Worm (Caenorhabditis elegans) whole organism, L4 larva: ENCODE results near the gene mltn-13.

Experiments used
- F49E8.2 ChIP-seq: sonication (generic microtip); optimal IDR thresholded peaks from 2 replicates; lab custom pipeline; 2016; ENCODE audit warnings: missing compliant biosample characterization, mild to moderate bottlenecking, missing genetic modification characterization, borderline replicate concordance
- T26A8.4 ChIP-seq: fragments of 200-800 bp; sonication (Bioruptor generic); IDR thresholded peaks from 2 replicates; pipeline ENCODE4 v1.3.6; 2022; ENCODE audit warnings: missing genetic modification characterization, missing compliant biosample characterization
- Y105C5A.15 ChIP-seq: fragments of 200-800 bp; sonication (Bioruptor generic); IDR thresholded peaks from 2 replicates; pipeline ENCODE4 v1.3.6; 2022; ENCODE audit warnings: missing genetic modification characterization, missing compliant biosample characterization
- Y48G9A.11 ChIP-seq: fragments of 200-800 bp; sonication (Bioruptor generic); IDR thresholded peaks from 2 replicates; pipeline ENCODE4 v1.3.6; 2022; ENCODE audit warnings: missing genetic modification reagents, missing genetic modification characterization, missing compliant biosample characterization
- ZK337.2 ChIP-seq: fragments of 200-800 bp; sonication (Bioruptor generic); IDR thresholded peaks from 2 replicates; pipeline ENCODE4 v1.3.6; 2022; ENCODE audit warnings: missing genetic modification reagents, missing genetic modification characterization, missing compliant biosample characterization
- aha-1 ChIP-seq: fragments of 150-350 bp; peaks from one replicate; lab custom pipeline; 2014; ENCODE audit warnings: missing biosample characterization, missing genetic modification characterization
- ceh-32 ChIP-seq: sonication (generic microtip); optimal IDR thresholded peaks from 2 replicates; lab custom pipeline; 2016; ENCODE audit warnings: mild to moderate bottlenecking, missing genetic modification characterization, missing compliant biosample characterization; ENCODE audit not compliant: poor library complexity
- daf-12 ChIP-seq: fragments of 150-350 bp; optimal IDR thresholded peaks from 2 replicates; lab custom pipeline; 2014; ENCODE audit warnings: missing biosample characterization, missing genetic modification reagents, missing genetic modification characterization
- daf-19 ChIP-seq: fragments of 200-800 bp; sonication (Bioruptor generic); conservative IDR thresholded peaks from 2 replicates; pipeline ENCODE4 v1.3.6; 2022; ENCODE audit warnings: missing genetic modification characterization, missing compliant biosample characterization
- daf-8 ChIP-seq: fragments of 200-800 bp; sonication (Bioruptor generic); IDR thresholded peaks from 2 replicates; pipeline ENCODE4 v1.3.6; 2022; ENCODE audit warnings: missing genetic modification characterization, missing compliant biosample characterization
- dmd-8 ChIP-seq: fragments of 200-800 bp; sonication (Bioruptor generic); IDR thresholded peaks from 2 replicates; pipeline ENCODE4 v1.3.6; 2022; ENCODE audit warnings: missing genetic modification characterization, missing compliant biosample characterization
- fkh-10 ChIP-seq: fragments of 150-350 bp; optimal IDR thresholded peaks from 2 replicates; lab custom pipeline; 2014; ENCODE audit warnings: missing biosample characterization, missing genetic modification reagents, missing genetic modification characterization
- fos-1 ChIP-seq: fragments of 150-350 bp; optimal IDR thresholded peaks from 2 replicates; lab custom pipeline; 2014; ENCODE audit warnings: missing biosample characterization, missing genetic modification characterization
- hif-1 ChIP-seq, 2 experiments: sonication (generic microtip); optimal IDR thresholded peaks; 2 replicates each; lab custom pipeline; 2016 to 2017; ENCODE audit warnings: missing compliant biosample characterization in 2 of 2, missing genetic modification characterization in 2 of 2, missing genetic modification reagents in 2 of 2, missing genotype in 2 of 2, mild to moderate bottlenecking in 1 of 2
- hlh-11 ChIP-seq: fragments of 200-800 bp; sonication (Bioruptor generic); optimal IDR thresholded peaks from 2 replicates; lab custom pipeline; 2018; ENCODE audit warnings: mild to moderate bottlenecking, missing genetic modification characterization, missing compliant biosample characterization
- lim-7 ChIP-seq: fragments of 200-800 bp; sonication (Bioruptor generic); IDR thresholded peaks from 2 replicates; pipeline ENCODE4 v1.3.6; 2022; ENCODE audit warnings: missing genetic modification characterization, missing compliant biosample characterization
- lin-13 ChIP-seq: fragments of 150-350 bp; optimal IDR thresholded peaks from 2 replicates; lab custom pipeline; 2014; ENCODE audit warnings: missing biosample characterization, missing genetic modification reagents, missing genetic modification characterization
- lsy-2 ChIP-seq, 2 experiments: fragments of 150-350 bp in 1 of 2; sonication (generic microtip) in 1 of 2; optimal IDR thresholded peaks; 2 replicates each; lab custom pipeline; 2014 to 2017; ENCODE audit warnings: missing biosample characterization in 2 of 2, missing genetic modification characterization in 2 of 2
- mdl-1 ChIP-seq, 2 experiments: fragments of 150-350 bp in 1 of 2; sonication (generic microtip) in 1 of 2; optimal IDR thresholded peaks; 2 replicates each; lab custom pipeline; 2014 to 2017; ENCODE audit warnings: missing biosample characterization in 2 of 2, missing genetic modification characterization in 2 of 2
- mep-1 ChIP-seq: fragments of 150-350 bp; sonication (generic microtip); optimal IDR thresholded peaks from 3 replicates; lab custom pipeline; 2014; ENCODE audit warnings: missing biosample characterization, missing genetic modification characterization
- mes-2 ChIP-seq: sonication (generic microtip); optimal IDR thresholded peaks from 2 replicates; lab custom pipeline; 2016; ENCODE audit warnings: missing genotype, mild to moderate bottlenecking, missing genetic modification characterization, missing compliant biosample characterization; ENCODE audit not compliant: poor library complexity, severe bottlenecking
- mxl-2 ChIP-seq: fragments of 200-800 bp; sonication (Bioruptor generic); conservative IDR thresholded peaks from 2 replicates; pipeline ENCODE4 v1.3.6; 2022; ENCODE audit warnings: missing genetic modification reagents, missing genetic modification characterization, missing compliant biosample characterization
- mxl-3 ChIP-seq: fragments of 200-800 bp; sonication (Bioruptor generic); optimal IDR thresholded peaks from 2 replicates; lab custom pipeline; 2018; ENCODE audit warnings: mild to moderate bottlenecking, missing genetic modification characterization, missing compliant biosample characterization
- nhr-10 ChIP-seq: fragments of 150-350 bp; optimal IDR thresholded peaks from 2 replicates; lab custom pipeline; 2014; ENCODE audit warnings: missing biosample characterization, missing genetic modification characterization
- nhr-11 ChIP-seq: fragments of 150-350 bp; optimal IDR thresholded peaks from 2 replicates; lab custom pipeline; 2014; ENCODE audit warnings: missing biosample characterization, missing genetic modification characterization
- nhr-28 ChIP-seq: fragments of 150-350 bp; optimal IDR thresholded peaks from 2 replicates; lab custom pipeline; 2014; ENCODE audit warnings: missing biosample characterization, missing genetic modification characterization
- nhr-76 ChIP-seq: fragments of 150-350 bp; optimal IDR thresholded peaks from 2 replicates; lab custom pipeline; 2014; ENCODE audit warnings: missing biosample characterization, missing genetic modification characterization
- pqm-1 ChIP-seq: sonication (generic microtip); optimal IDR thresholded peaks from 2 replicates; lab custom pipeline; 2017; ENCODE audit warnings: missing biosample characterization, missing genetic modification characterization
- sdz-12 ChIP-seq: fragments of 200-800 bp; sonication (Bioruptor generic); optimal IDR thresholded peaks from 2 replicates; lab custom pipeline; 2018; ENCODE audit warnings: mild to moderate bottlenecking, missing genetic modification characterization, missing compliant biosample characterization
- skn-1 ChIP-seq: fragments of 150-350 bp; optimal IDR thresholded peaks from 2 replicates; lab custom pipeline; 2014; ENCODE audit warnings: missing biosample characterization, missing genetic modification characterization
- spr-3 ChIP-seq: fragments of 200-800 bp; sonication (Bioruptor generic); optimal IDR thresholded peaks from 2 replicates; lab custom pipeline; 2018; ENCODE audit warnings: mild to moderate bottlenecking, missing genetic modification characterization, missing compliant biosample characterization
- tra-1 ChIP-seq: fragments of 200-800 bp; sonication (Bioruptor generic); IDR thresholded peaks from 2 replicates; pipeline ENCODE4 v1.3.6; 2022; ENCODE audit warnings: missing genetic modification reagents, missing genetic modification characterization, missing compliant biosample characterization
- unc-39 ChIP-seq: sonication (generic microtip); optimal IDR thresholded peaks from 2 replicates; lab custom pipeline; 2017; ENCODE audit warnings: missing biosample characterization, missing genetic modification characterization
- unc-62 ChIP-seq, 3 experiments: fragments of 150-350 bp in 1 of 3; sonication (generic microtip); optimal IDR thresholded peaks in 2 of 3; peaks in 1 of 3; 1 replicate in 1 of 3; 2 replicates in 2 of 3; lab custom pipeline; 2014 to 2017; ENCODE audit warnings: missing biosample characterization in 3 of 3, missing genetic modification characterization in 3 of 3, missing genetic modification reagents in 3 of 3, missing genotype in 1 of 3
- ztf-11 ChIP-seq: fragments of 150-350 bp; optimal IDR thresholded peaks from 2 replicates; lab custom pipeline; 2014; ENCODE audit warnings: missing biosample characterization, missing genetic modification characterization

mltn-13 gene

DNA sequence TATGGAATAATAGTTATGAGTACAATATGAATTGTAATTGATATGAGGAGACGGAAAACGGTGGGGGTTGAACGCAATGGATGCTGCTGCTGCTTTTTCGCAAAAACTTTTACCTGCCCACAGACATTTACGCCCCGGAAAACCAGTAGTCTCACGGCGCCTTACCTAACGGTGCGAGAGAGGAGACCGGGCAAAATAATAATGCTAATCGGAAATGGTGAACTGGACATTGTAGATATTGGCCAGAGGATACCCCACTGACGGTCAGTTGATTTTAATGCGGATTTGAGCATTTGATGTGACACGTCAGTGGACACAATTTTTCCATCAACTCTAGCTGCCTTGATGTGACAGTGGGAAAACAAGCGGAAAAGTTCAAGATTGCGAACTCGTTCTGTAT, at the start of gene mltn-13:
mltn-13 (minus strand) TSS at position 101 of the 400 bp plus-strand sequence.
- no peak for TF ChIP-seq hlh-11 (tag; lab: Kevin White, UChicago)
- TF ChIP-seq sdz-12 (GFP tag; lab: Kevin White, UChicago), result no peak
- no peak for TF ChIP-seq daf-12 (tag; lab: Kevin White, UChicago)
- TF ChIP-seq ceh-32 (tag; lab: Kevin White, UChicago), result no peak
- TF ChIP-seq lin-13 (GFP tag; lab: Kevin White, UChicago), result no peak
- no peak for TF ChIP-seq lsy-2 (tag; optimal IDR thresholded peaks at IDR 0.05; lab: Kevin White, UChicago)
- no peak for TF ChIP-seq F49E8.2 (tag; lab: Kevin White, UChicago)
- no peak for TF ChIP-seq dmd-8 (GFP tag; lab: Robert Waterston, UW)
- TF ChIP-seq mxl-2 (GFP tag; lab: Robert Waterston, UW), result no peak
- no peak for TF ChIP-seq daf-19
- no peak for TF ChIP-seq nhr-11
- TF ChIP-seq daf-8 (GFP tag; lab: Robert Waterston, UW), result no peak
- no peak for TF ChIP-seq unc-39
- TF ChIP-seq mes-2 (tag; lab: Kevin White, UChicago), result no peak
- no peak for TF ChIP-seq Y105C5A.15 (GFP tag; lab: Robert Waterston, UW)
- no peak for TF ChIP-seq mxl-3 (GFP tag; lab: Kevin White, UChicago)
- TF ChIP-seq Y48G9A.11, result no peak
- TF ChIP-seq nhr-76, result no peak
- no peak for TF ChIP-seq fos-1 (tag; lab: Kevin White, UChicago)

ce11 chrX:4495814-4496567, 47.8 kb upstream of the mltn-13 start:
- TF ChIP-seq pqm-1 (tag; lab: Kevin White, UChicago) (no peak), unc-62 (GFP tag; optimal IDR thresholded peaks at IDR 0.05 in 1 of 2; lab: Kevin White, UChicago) (peak in 1 of 2 experiments; percentile 87), unc-62 (tag; optimal IDR thresholded peaks at IDR 0.05; lab: Kevin White, UChicago) (no peak), spr-3 (GFP tag; lab: Kevin White, UChicago) (no peak), tra-1 (GFP tag; lab: Robert Waterston, UW) (no peak), skn-1 (tag; lab: Kevin White, UChicago) (no peak), fkh-10 (GFP tag; lab: Kevin White, UChicago) (no peak), hif-1 (tag; optimal IDR thresholded peaks at IDR 0.05; lab: Kevin White, UChicago) (no peak), ztf-11 (tag; lab: Kevin White, UChicago) (no peak), mdl-1 (tag; optimal IDR thresholded peaks at IDR 0.05; lab: Kevin White, UChicago) (no peak), daf-12 (tag; lab: Kevin White, UChicago) (no peak), ZK337.2 (GFP tag; lab: Robert Waterston, UW) (no peak), T26A8.4 (no peak), lin-13 (GFP tag; lab: Kevin White, UChicago) (no peak), mep-1 (tag; lab: Kevin White, UChicago) (no peak), nhr-28 (tag; lab: Kevin White, UChicago) (peak; percentile 15), Y48G9A.11 (no peak), lim-7 (GFP tag; lab: Robert Waterston, UW) (no peak)
- TF ChIP-seq, all 104 proteins: peak for 2

- TF ChIP-seq nhr-10, result no peak
- TF ChIP-seq aha-1, result peak; percentile 96
These were observed 45.3 kb upstream of the mltn-13 start for ce11 chrX:4493439-4494006.
